Worm (Caenorhabditis elegans) whole organism, L3 larva: ENCODE measurements around the gene glb-33.

Source experiments
- ZK546.5 ChIP-seq: sonication (generic microtip); optimal IDR thresholded peaks from 2 replicates; lab custom pipeline; 2017; ENCODE audit warnings: missing biosample characterization, missing genetic modification characterization
- elt-2 ChIP-seq: sonication (generic microtip); optimal IDR thresholded peaks from 2 replicates; lab custom pipeline; 2016; ENCODE audit warnings: missing genetic modification reagents, mild to moderate bottlenecking, missing genetic modification characterization, missing compliant biosample characterization
- jun-1 ChIP-seq: fragments of 150-350 bp; optimal IDR thresholded peaks from 2 replicates; lab custom pipeline; 2014; ENCODE audit warnings: missing biosample characterization, missing genetic modification reagents, missing genetic modification characterization
- nhr-43 ChIP-seq: sonication (generic microtip); optimal IDR thresholded peaks from 2 replicates; lab custom pipeline; 2016; ENCODE audit warnings: mild to moderate bottlenecking, missing genetic modification characterization, missing compliant biosample characterization; ENCODE audit not compliant: poor library complexity, severe bottlenecking
- snpc-4 ChIP-seq: fragments of 150-350 bp; optimal IDR thresholded peaks from 2 replicates; lab custom pipeline; 2014; ENCODE audit warnings: missing biosample characterization, missing genetic modification characterization
- unc-62 ChIP-seq: fragments of 150-350 bp; sonication (generic microtip); optimal IDR thresholded peaks from 4 replicates; lab custom pipeline; 2014; ENCODE audit warnings: missing biosample characterization, missing genetic modification reagents, missing genetic modification characterization

DNA sequence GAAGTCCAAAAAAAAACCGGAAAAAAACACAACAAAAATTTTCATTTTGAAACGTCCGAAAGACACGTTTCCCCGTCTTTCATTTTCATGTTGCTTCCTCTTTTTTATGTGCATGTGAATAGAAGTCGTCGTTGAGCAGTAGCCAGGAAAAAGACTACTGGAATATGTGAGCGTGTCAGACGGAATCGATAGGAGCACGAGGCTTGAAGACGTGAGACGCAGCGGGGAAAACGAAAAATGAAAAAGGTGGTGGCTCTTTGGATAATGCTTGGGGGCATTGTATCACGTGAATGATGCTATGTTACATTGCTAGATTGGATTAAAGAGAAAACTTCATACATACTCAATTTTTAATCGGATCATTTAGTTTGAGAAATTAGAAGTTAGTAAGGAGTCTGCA lies 14.2 kb downstream of the glb-33 start:
- TF ChIP-seq snpc-4 (no peak), jun-1 (no peak), elt-2 (tag; lab: Kevin White, UChicago) (no peak), unc-62 (GFP tag; lab: Kevin White, UChicago) (no peak), nhr-43 (tag; lab: Kevin White, UChicago) (no peak), ZK546.5 (tag; lab: Kevin White, UChicago) (no peak)
